Worm (Caenorhabditis elegans) whole organism, young adult: ENCODE results near the gene tbb-1.

Experiments
- F23B12.7 ChIP-seq: sonication (generic microtip); optimal IDR thresholded peaks from 2 replicates; lab custom pipeline; 2017; ENCODE audit warnings: missing genetic modification characterization, mild to moderate bottlenecking, missing compliant biosample characterization, antibody characterized with exemption, moderate library complexity; ENCODE audit not compliant: insufficient read depth
- F33H1.4 ChIP-seq: fragments of 200-800 bp; sonication (Bioruptor generic); IDR thresholded peaks from 2 replicates; pipeline ENCODE4 v1.3.6; 2022; ENCODE audit warnings: missing genetic modification reagents, missing genetic modification characterization, missing compliant biosample characterization
- F37B4.10 ChIP-seq: fragments of 200-800 bp; sonication (Bioruptor generic); IDR thresholded peaks from 2 replicates; pipeline ENCODE4 v1.3.6; 2022; ENCODE audit warnings: missing genetic modification characterization, missing compliant biosample characterization
- F39B2.1 ChIP-seq: fragments of 200-800 bp; sonication (Bioruptor generic); IDR thresholded peaks from 2 replicates; pipeline ENCODE4 v1.3.6; 2022; ENCODE audit warnings: missing genetic modification reagents, missing genetic modification characterization, missing compliant biosample characterization
- F55B11.4 ChIP-seq: sonication (generic microtip); optimal IDR thresholded peaks from 2 replicates; lab custom pipeline; 2016; ENCODE audit warnings: missing compliant biosample characterization, missing genetic modification characterization, borderline replicate concordance; ENCODE audit not compliant: insufficient read depth
- T07F8.4 ChIP-seq: sonication (generic microtip); optimal IDR thresholded peaks from 2 replicates; lab custom pipeline; 2016; ENCODE audit warnings: mild to moderate bottlenecking, missing genetic modification characterization, moderate library complexity, missing compliant biosample characterization
- T26A5.8 ChIP-seq: sonication (generic microtip); optimal IDR thresholded peaks from 2 replicates; lab custom pipeline; 2016; ENCODE audit warnings: missing genetic modification characterization, missing compliant biosample characterization
- Y67H2A.10 ChIP-seq: fragments of 200-800 bp; sonication (Bioruptor generic); conservative IDR thresholded peaks from 2 replicates; pipeline ENCODE4 v1.3.6; 2022; ENCODE audit warnings: missing genetic modification reagents, missing genetic modification characterization, missing compliant biosample characterization
- Y95B8A.8 ChIP-seq: fragments of 200-800 bp; sonication (Bioruptor generic); IDR thresholded peaks from 2 replicates; pipeline ENCODE4 v1.3.6; 2022; ENCODE audit warnings: missing genetic modification reagents, missing genetic modification characterization, missing compliant biosample characterization
- akir-1 ChIP-seq: fragments of 200-800 bp; sonication (Bioruptor generic); optimal IDR thresholded peaks from 2 replicates; lab custom pipeline; 2018; ENCODE audit warnings: mild to moderate bottlenecking, missing genetic modification characterization, moderate library complexity, missing compliant biosample characterization
- ama-1 ChIP-seq, 3 experiments: fragments of 150-350 bp in 1 of 3; sonication (generic microtip) in 2 of 3; optimal IDR thresholded peaks; 2 replicates each; lab custom pipeline; 2014 to 2018; ENCODE audit warnings: missing biosample characterization in 2 of 3, missing genetic modification characterization in 2 of 3, missing genetic modification reagents in 2 of 3
- atf-7 ChIP-seq: sonication (generic microtip); optimal IDR thresholded peaks from 2 replicates; lab custom pipeline; 2017; ENCODE audit warnings: mild to moderate bottlenecking, missing genetic modification characterization, missing compliant biosample characterization
- attf-3 ChIP-seq: fragments of 200-800 bp; sonication (Bioruptor generic); conservative IDR thresholded peaks from 2 replicates; pipeline ENCODE4 v1.3.6; 2022; ENCODE audit warnings: missing genetic modification reagents, missing genetic modification characterization, missing compliant biosample characterization
- attf-6 ChIP-seq: fragments of 200-800 bp; sonication (Bioruptor generic); IDR thresholded peaks from 2 replicates; pipeline ENCODE4 v1.3.6; 2022; ENCODE audit warnings: missing genetic modification reagents, missing genetic modification characterization, missing compliant biosample characterization
- cebp-1 ChIP-seq, 2 experiments: fragments of 200-800 bp in 1 of 2; sonication (Bioruptor generic) in 1 of 2; sonication (generic microtip) in 1 of 2; IDR thresholded peaks in 1 of 2; optimal IDR thresholded peaks in 1 of 2; 2 replicates each; pipeline versions ENCODE4 v1.3.6 to Lab custom; 2017 to 2022; ENCODE audit warnings: missing compliant biosample characterization in 2 of 2, missing genetic modification characterization in 2 of 2, mild to moderate bottlenecking in 1 of 2, missing genetic modification reagents in 1 of 2, moderate library complexity in 1 of 2
- cebp-2 ChIP-seq: fragments of 200-800 bp; sonication (Bioruptor generic); IDR thresholded peaks from 2 replicates; pipeline ENCODE4 v1.3.6; 2022; ENCODE audit warnings: missing genetic modification characterization, missing compliant biosample characterization
- ceh-100 ChIP-seq: fragments of 200-800 bp; sonication (Bioruptor generic); IDR thresholded peaks from 2 replicates; pipeline ENCODE4 v1.3.6; 2022; ENCODE audit warnings: missing genetic modification reagents, missing genetic modification characterization, missing compliant biosample characterization
- ceh-91 ChIP-seq: fragments of 200-800 bp; sonication (Bioruptor generic); IDR thresholded peaks from 2 replicates; pipeline ENCODE4 v1.3.6; 2022; ENCODE audit warnings: missing genetic modification reagents, missing genetic modification characterization, missing compliant biosample characterization
- ekl-4 ChIP-seq: fragments of 200-800 bp; sonication (Bioruptor generic); IDR thresholded peaks from 2 replicates; pipeline ENCODE4 v1.3.6; 2022; ENCODE audit warnings: missing genetic modification reagents, missing genetic modification characterization, missing compliant biosample characterization
- fkh-3 ChIP-seq: sonication (generic microtip); optimal IDR thresholded peaks from 2 replicates; lab custom pipeline; 2016; ENCODE audit warnings: mild to moderate bottlenecking, missing genetic modification characterization, missing compliant biosample characterization
- gei-17 ChIP-seq: fragments of 200-800 bp; sonication (Bioruptor generic); optimal IDR thresholded peaks from 2 replicates; lab custom pipeline; 2018; ENCODE audit warnings: mild to moderate bottlenecking, missing genetic modification characterization, missing compliant biosample characterization
- let-526 ChIP-seq: fragments of 200-800 bp; sonication (Bioruptor generic); IDR thresholded peaks from 2 replicates; pipeline ENCODE4 v1.3.6; 2022; ENCODE audit warnings: missing genetic modification reagents, missing genetic modification characterization, missing compliant biosample characterization
- lin-35 ChIP-seq, 3 experiments: fragments of 150-350 bp in 2 of 3; sonication (generic microtip) in 1 of 3; optimal IDR thresholded peaks; 2 replicates each; lab custom pipeline; 2014 to 2018; ENCODE audit warnings: missing biosample characterization in 3 of 3, missing genetic modification characterization in 3 of 3, missing genetic modification reagents in 3 of 3
- lin-54 ChIP-seq: fragments of 200-800 bp; sonication (Bioruptor generic); optimal IDR thresholded peaks from 2 replicates; lab custom pipeline; 2018; ENCODE audit warnings: mild to moderate bottlenecking, missing genetic modification characterization, missing compliant biosample characterization
- lir-1 ChIP-seq: fragments of 200-800 bp; sonication (Bioruptor generic); conservative IDR thresholded peaks from 2 replicates; pipeline ENCODE4 v1.3.6; 2022; ENCODE audit warnings: missing genetic modification reagents, missing genetic modification characterization, missing compliant biosample characterization
- madf-6 ChIP-seq: fragments of 200-800 bp; sonication (Bioruptor generic); IDR thresholded peaks from 2 replicates; pipeline ENCODE4 v1.3.6; 2022; ENCODE audit warnings: missing genetic modification reagents, missing genetic modification characterization, missing compliant biosample characterization
- mcd-1 ChIP-seq: fragments of 200-800 bp; sonication (Bioruptor generic); IDR thresholded peaks from 2 replicates; pipeline ENCODE4 v1.3.6; 2022; ENCODE audit warnings: missing genetic modification reagents, missing genetic modification characterization, missing compliant biosample characterization
- mel-28 ChIP-seq: sonication (generic microtip); optimal IDR thresholded peaks from 2 replicates; lab custom pipeline; 2016; ENCODE audit warnings: borderline replicate concordance, mild to moderate bottlenecking, missing genetic modification characterization, missing compliant biosample characterization
- mes-4 ChIP-seq: sonication (generic microtip); optimal IDR thresholded peaks from 2 replicates; lab custom pipeline; 2016; ENCODE audit warnings: missing genotype, missing genetic modification characterization, missing compliant biosample characterization
- mxl-1 ChIP-seq: sonication (generic microtip); optimal IDR thresholded peaks from 2 replicates; lab custom pipeline; 2016; ENCODE audit warnings: missing genetic modification characterization, missing compliant biosample characterization
- nfya-2 ChIP-seq: fragments of 200-800 bp; sonication (Bioruptor generic); IDR thresholded peaks from 2 replicates; pipeline ENCODE4 v1.3.6; 2022; ENCODE audit warnings: missing genetic modification reagents, missing genetic modification characterization, missing compliant biosample characterization
- nfyb-1 ChIP-seq: fragments of 200-800 bp; sonication (Bioruptor generic); IDR thresholded peaks from 2 replicates; pipeline ENCODE4 v1.3.6; 2022; ENCODE audit warnings: missing genetic modification reagents, missing genetic modification characterization, missing compliant biosample characterization
- pbrm-1 ChIP-seq: fragments of 200-800 bp; sonication (Bioruptor generic); IDR thresholded peaks from 2 replicates; pipeline ENCODE4 v1.3.6; 2022; ENCODE audit warnings: missing genetic modification reagents, missing genetic modification characterization, missing compliant biosample characterization
- rec-8 ChIP-seq, 2 experiments: sonication (generic microtip); optimal IDR thresholded peaks; 2 replicates each; lab custom pipeline; 2016; ENCODE audit warnings: mild to moderate bottlenecking in 2 of 2, missing genetic modification characterization in 2 of 2, missing genetic modification reagents in 2 of 2, missing genotype in 2 of 2, missing biosample characterization in 1 of 2, missing compliant biosample characterization in 1 of 2, moderate library complexity in 1 of 2
- snpc-1.3 ChIP-seq: sonication (generic microtip); optimal IDR thresholded peaks from 2 replicates; lab custom pipeline; 2017; ENCODE audit warnings: missing genetic modification characterization, mild to moderate bottlenecking, missing compliant biosample characterization, antibody characterized with exemption, moderate library complexity, missing genotype, missing genetic modification reagents; ENCODE audit not compliant: insufficient read depth
- tbp1 ChIP-seq: fragments of 200-800 bp; sonication (Bioruptor generic); optimal IDR thresholded peaks from 2 replicates; lab custom pipeline; 2018; ENCODE audit warnings: mild to moderate bottlenecking, missing genetic modification characterization, missing compliant biosample characterization
- unc-62 ChIP-seq: fragments of 150-350 bp; optimal IDR thresholded peaks from 2 replicates; lab custom pipeline; 2014; ENCODE audit warnings: missing biosample characterization, missing genetic modification reagents, missing genetic modification characterization
- xnd-1 ChIP-seq: sonication (generic microtip); optimal IDR thresholded peaks from 2 replicates; lab custom pipeline; 2016; ENCODE audit warnings: missing genotype, missing genetic modification reagents, missing genetic modification characterization, missing compliant biosample characterization
- zfh-2 ChIP-seq: fragments of 200-800 bp; sonication (Bioruptor generic); conservative IDR thresholded peaks from 2 replicates; pipeline ENCODE4 v1.3.6; 2022; ENCODE audit warnings: missing genetic modification reagents, missing genetic modification characterization, missing compliant biosample characterization
- ztf-25 ChIP-seq: fragments of 200-800 bp; sonication (Bioruptor generic); IDR thresholded peaks from 2 replicates; pipeline ENCODE4 v1.3.6; 2022; ENCODE audit warnings: missing genetic modification reagents, missing genetic modification characterization, missing compliant biosample characterization
- ztf-26 ChIP-seq: sonication (generic microtip); optimal IDR thresholded peaks from 2 replicates; lab custom pipeline; 2017; ENCODE audit warnings: missing genetic modification characterization, missing compliant biosample characterization
- ztf-3 ChIP-seq: fragments of 200-800 bp; sonication (Bioruptor generic); optimal IDR thresholded peaks from 2 replicates; lab custom pipeline; 2018; ENCODE audit warnings: mild to moderate bottlenecking, missing genetic modification characterization, missing compliant biosample characterization

The tbb-1 gene

DNA sequence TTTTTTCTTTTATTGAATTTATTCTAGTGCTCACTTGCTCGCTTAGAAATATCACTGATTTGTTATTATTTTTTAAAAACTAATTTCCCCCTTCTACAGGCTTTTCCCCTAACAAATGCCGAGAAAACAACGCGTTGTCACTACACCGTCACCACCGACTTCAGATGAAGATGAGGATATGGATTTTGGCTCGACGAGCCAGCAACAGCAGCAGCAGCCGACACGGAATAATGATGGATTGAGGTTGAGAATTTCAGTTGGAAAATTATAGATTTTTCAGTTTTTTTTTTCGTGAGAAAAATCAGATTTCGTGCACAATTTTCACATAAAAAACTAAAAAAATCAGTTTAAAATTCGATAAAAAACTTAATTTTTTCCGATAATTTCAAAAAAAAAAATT lies 20.8 kb upstream of the tbb-1 start, which contains the start of gene dpy-28:
Gene dpy-28, plus strand, starts transcription at position 100 of the 400 bp plus-strand sequence.
- TF ChIP-seq F37B4.10 (no peak), F39B2.1 (GFP tag; lab: Robert Waterston, UW) (no peak), atf-7 (tag; lab: Kevin White, UChicago) (peak; percentile 7), cebp-1 (GFP tag; IDR thresholded peaks at IDR 0.05; lab: Robert Waterston, UW) (no peak), cebp-1 (tag; optimal IDR thresholded peaks at IDR 0.05; lab: Kevin White, UChicago) (peak; percentile 48), tbp1 (GFP tag; lab: Kevin White, UChicago) (no peak), ama-1 (optimal IDR thresholded peaks at IDR 0.05; lab: Kevin White, UChicago) (peak; percentile 75), ama-1 (GFP tag; optimal IDR thresholded peaks at IDR 0.05; lab: Kevin White, UChicago) (no peak), nfya-2 (GFP tag; lab: Robert Waterston, UW) (no peak), ekl-4 (GFP tag; lab: Robert Waterston, UW) (no peak), F55B11.4 (no peak), T07F8.4 (tag; lab: Kevin White, UChicago) (no peak)

DNA sequence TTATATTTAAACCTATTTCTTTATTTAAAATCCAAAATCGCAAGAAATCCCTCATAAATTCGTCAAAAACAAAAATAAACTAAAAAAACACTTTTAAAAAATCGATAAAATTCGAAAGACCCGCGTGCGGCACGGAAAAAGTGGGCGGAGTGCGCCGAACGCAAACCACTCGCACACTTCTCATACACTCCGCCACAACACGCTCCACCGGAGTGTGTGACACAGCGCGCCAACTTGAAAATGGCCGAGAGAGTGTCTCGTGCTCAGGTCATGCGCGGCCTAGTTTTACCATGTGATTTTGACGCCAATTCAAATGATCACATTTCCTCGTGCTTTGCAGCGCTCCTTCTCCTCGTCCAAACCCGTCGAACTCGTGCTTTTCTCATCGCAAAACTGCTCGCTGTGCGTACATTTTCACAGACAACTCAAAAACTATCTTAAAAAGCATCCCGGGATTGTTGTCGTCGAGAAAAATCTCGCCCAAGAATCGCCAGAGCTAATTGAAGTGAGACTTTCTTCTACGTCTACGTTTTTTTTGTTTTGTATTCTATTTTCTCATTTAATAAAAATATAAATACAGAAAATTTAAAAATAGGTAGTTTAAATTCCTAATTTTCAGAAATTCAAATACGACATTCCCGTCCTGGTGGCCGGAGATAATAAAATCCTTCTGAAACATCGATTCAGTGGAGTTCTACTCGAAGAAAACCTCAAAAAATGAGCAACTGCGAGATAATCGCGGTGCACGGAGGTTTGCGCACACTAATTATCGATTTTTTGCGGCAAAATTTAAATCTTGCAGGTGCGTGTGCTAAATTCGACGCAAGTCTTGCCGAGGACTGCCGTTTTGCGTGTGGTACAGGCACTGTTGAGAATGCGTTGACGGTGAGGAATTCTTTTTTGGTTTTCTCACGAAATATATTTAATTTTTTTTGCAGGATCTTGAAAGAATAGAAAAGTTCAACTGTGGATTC lies 17.1 kb upstream of the tbb-1 start, which contains the start of gene tasp-1:
Gene tasp-1, plus strand, starts transcription at position 258 of the 974 bp plus-strand sequence.
- TF ChIP-seq ceh-91 (GFP tag; lab: Robert Waterston, UW) (peak; percentile 99), mes-4 (tag; lab: Kevin White, UChicago) (peak; percentile 17), ztf-25 (GFP tag; lab: Robert Waterston, UW) (peak; percentile 100), snpc-1.3 (tag; lab: Kevin White, UChicago) (peak; percentile 96), let-526 (GFP tag; lab: Robert Waterston, UW) (peak; percentile 100), lir-1 (peak; percentile 100), madf-6 (peak; percentile 98), zfh-2 (peak; percentile 100), Y95B8A.8 (peak; percentile 100), xnd-1 (peak; percentile 77), unc-62 (GFP tag; lab: Kevin White, UChicago) (peak; percentile 90), ceh-100 (GFP tag; lab: Robert Waterston, UW) (peak; percentile 98), attf-6 (peak; percentile 87), mxl-1 (tag; lab: Kevin White, UChicago) (peak; percentile 95), ztf-3 (GFP tag; lab: Kevin White, UChicago) (peak; percentile 99), lin-54 (peak; percentile 100), rec-8 (tag; optimal IDR thresholded peaks at IDR 0.05; lab: Kevin White, UChicago) (peak; percentile 89 to 97), ztf-26 (tag; lab: Kevin White, UChicago) (peak; percentile 100), mel-28 (tag; lab: Kevin White, UChicago) (peak; percentile 94), mcd-1 (peak; percentile 99), cebp-2 (peak; percentile 98), tbp1 (GFP tag; lab: Kevin White, UChicago) (peak; percentile 84), fkh-3 (tag; lab: Kevin White, UChicago) (peak; percentile 67), akir-1 (GFP tag; lab: Kevin White, UChicago) (peak; percentile 96), ama-1 (optimal IDR thresholded peaks at IDR 0.05; lab: Kevin White, UChicago) (no peak), ama-1 (GFP tag; optimal IDR thresholded peaks at IDR 0.05; lab: Kevin White, UChicago) (peak; percentile 61 to 86), pbrm-1 (peak; percentile 100), attf-3 (GFP tag; lab: Robert Waterston, UW) (peak; percentile 89), ekl-4 (GFP tag; lab: Robert Waterston, UW) (peak; percentile 100), gei-17 (peak; percentile 95), F23B12.7 (peak; percentile 98), lin-35 (GFP tag; optimal IDR thresholded peaks at IDR 0.05; lab: Kevin White, UChicago) (peak; percentile 96 to 100 (median 99)), T26A5.8 (tag; lab: Kevin White, UChicago) (peak; percentile 90), F33H1.4 (GFP tag; lab: Robert Waterston, UW) (peak; percentile 94), Y67H2A.10 (GFP tag; lab: Robert Waterston, UW) (peak; percentile 100), nfyb-1 (GFP tag; lab: Robert Waterston, UW) (peak; percentile 100)
